Fruit fly (Drosophila melanogaster): ENCODE results near the gene PIG-C.
A peak's percentile ranks its signal among the peaks of the same experiment; 100 is the strongest.

Gene PIG-C

DNA sequence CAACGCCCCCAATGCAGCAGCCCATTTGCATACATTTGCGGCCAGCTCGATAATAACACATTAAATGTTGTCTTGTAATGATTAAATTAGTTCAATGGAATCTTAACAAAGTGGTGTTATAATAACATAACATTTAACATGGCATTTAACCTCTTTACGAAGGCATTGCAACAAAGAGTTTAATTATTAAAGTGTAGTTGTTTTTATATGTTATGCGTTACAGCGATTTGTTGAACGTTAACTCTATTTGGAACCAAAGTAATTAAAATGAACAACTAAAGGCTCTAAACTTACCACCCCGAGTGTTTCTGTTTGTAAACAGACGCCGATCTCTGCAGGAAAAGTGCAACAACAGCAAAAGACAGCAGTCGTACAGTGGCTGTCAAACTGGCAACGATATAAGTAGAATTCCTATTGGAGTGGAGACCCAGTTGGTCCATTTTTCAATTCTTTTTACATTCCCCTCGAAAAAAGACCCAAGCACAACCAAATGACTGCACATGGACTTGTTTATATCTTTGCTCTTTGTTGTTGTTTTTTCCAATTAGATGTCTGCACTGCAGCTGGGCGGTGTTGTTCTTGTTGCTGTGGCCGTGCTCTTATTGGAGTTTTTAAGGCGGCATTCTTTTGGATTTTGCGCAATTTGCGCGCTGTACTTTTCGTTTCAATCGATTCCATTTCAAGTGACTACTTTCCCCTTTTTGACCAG, 20.0 kb upstream of the PIG-C start:
- TF ChIP-seq fd96Ca (GFP tag; IDR thresholded peaks at IDR 0.05) (peak; percentile 39; the same call in 2 of the 3 replicates), CG4496 (GFP tag; IDR thresholded peaks at IDR 0.05) (peak; percentile 33; the same call in 1 of the 3 replicates), CG12605 (GFP tag; IDR thresholded peaks at IDR 0.05) (peak; percentile 66), Snoo (tag; optimal IDR thresholded peaks at IDR 0.05) (no peak), CG13204 (GFP tag; optimal IDR thresholded peaks at IDR 0.05) (no peak), CG34367 (tag; optimal IDR thresholded peaks at IDR 0.05) (peak; percentile 11), CG32121 (GFP tag; IDR thresholded peaks at IDR 0.05) (peak; percentile 55), CG17806 (tag; optimal IDR thresholded peaks at IDR 0.05) (peak; percentile 78), CG8159 (tag; optimal IDR thresholded peaks at IDR 0.05) (peak; percentile 83), Pif1B (GFP tag; optimal IDR thresholded peaks at IDR 0.05) (peak; percentile 17), CG15710 (tag; optimal IDR thresholded peaks at IDR 0.05) (peak; percentile 65), CG9948 (tag; optimal IDR thresholded peaks at IDR 0.05) (peak; percentile 63), Pif1A (GFP tag; optimal IDR thresholded peaks at IDR 0.05) (peak; percentile 55), D1 (tag; optimal IDR thresholded peaks at IDR 0.05) (no peak), CG8301 (tag; optimal IDR thresholded peaks at IDR 0.05) (peak; percentile 83), gl (tag; optimal IDR thresholded peaks at IDR 0.05) (peak; percentile 53), Ets98B (GFP tag; IDR thresholded peaks at IDR 0.05) (peak; percentile 47), EcR (GFP tag; optimal IDR thresholded peaks at IDR 0.05) (no peak), CG14655 (GFP tag; optimal IDR thresholded peaks at IDR 0.05) (peak; percentile 89), rn (GFP tag; IDR thresholded peaks at IDR 0.05) (no peak)

DNA sequence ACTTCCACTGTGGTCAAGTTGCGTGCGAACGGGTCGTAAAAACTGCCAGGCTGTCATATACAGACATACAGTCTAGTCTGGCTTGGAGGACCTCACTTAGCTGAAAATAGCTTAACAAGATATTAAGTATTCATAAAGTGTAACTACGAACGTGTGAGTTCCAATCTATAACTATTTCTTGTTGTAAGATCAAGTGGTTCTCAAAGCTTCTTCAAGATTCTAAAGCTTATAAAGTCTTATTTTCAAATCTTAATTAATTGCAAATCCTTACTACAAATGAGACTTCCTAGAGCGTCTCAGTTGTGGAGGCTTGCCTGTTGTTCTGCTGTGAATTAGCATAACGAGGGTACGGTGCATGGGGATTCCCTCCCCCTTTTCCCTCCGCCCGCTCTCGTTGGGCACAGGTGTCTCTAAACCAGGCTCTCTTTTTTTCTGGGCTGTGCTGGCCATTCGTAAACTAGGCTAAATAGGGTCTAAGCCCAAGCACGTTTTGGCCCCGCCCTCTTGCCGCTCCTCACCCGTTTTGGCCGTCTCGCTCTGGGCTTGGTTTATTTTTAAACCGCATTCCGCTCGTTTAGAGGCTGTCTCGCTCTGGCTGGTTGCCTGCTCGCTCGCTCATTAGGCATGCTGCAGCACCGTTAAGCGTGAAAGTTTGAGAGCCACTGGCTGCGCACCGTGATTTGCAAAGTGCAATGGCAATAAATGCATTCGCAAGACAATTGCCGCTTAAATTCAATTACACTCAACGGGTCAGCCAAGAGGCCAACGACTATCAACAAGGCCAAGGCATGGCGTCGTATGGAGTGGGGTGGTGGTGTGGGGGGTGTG, 19.2 kb upstream of the PIG-C start:
- TF ChIP-seq CG8301 (tag; optimal IDR thresholded peaks at IDR 0.05) (peak; percentile 27), CG32121 (GFP tag; IDR thresholded peaks at IDR 0.05) (no peak), CG4496 (GFP tag; IDR thresholded peaks at IDR 0.05) (no peak; the same call in 2 of the 3 replicates), EcR (GFP tag; optimal IDR thresholded peaks at IDR 0.05) (peak; percentile 70), CG15710 (tag; optimal IDR thresholded peaks at IDR 0.05) (peak; percentile 70), fd96Ca (GFP tag; IDR thresholded peaks at IDR 0.05) (no peak), CG9948 (tag; optimal IDR thresholded peaks at IDR 0.05) (peak; percentile 55), rn (GFP tag; IDR thresholded peaks at IDR 0.05) (no peak), CG8159 (tag; optimal IDR thresholded peaks at IDR 0.05) (peak; percentile 62), CG17806 (tag; optimal IDR thresholded peaks at IDR 0.05) (peak; percentile 43), CG13204 (GFP tag; optimal IDR thresholded peaks at IDR 0.05) (peak; percentile 35), CG14655 (GFP tag; optimal IDR thresholded peaks at IDR 0.05) (no peak), Ets98B (GFP tag; IDR thresholded peaks at IDR 0.05) (no peak), CG34367 (tag; optimal IDR thresholded peaks at IDR 0.05) (peak; percentile 31), CG10348 (GFP tag; IDR thresholded peaks at IDR 0.05) (no peak), Snoo (tag; optimal IDR thresholded peaks at IDR 0.05) (no peak), gl (tag; optimal IDR thresholded peaks at IDR 0.05) (no peak), Pif1A (GFP tag; optimal IDR thresholded peaks at IDR 0.05) (no peak), CG12605 (GFP tag; IDR thresholded peaks at IDR 0.05) (no peak), D1 (tag; optimal IDR thresholded peaks at IDR 0.05) (no peak), Pif1B (GFP tag; optimal IDR thresholded peaks at IDR 0.05) (no peak)

DNA sequence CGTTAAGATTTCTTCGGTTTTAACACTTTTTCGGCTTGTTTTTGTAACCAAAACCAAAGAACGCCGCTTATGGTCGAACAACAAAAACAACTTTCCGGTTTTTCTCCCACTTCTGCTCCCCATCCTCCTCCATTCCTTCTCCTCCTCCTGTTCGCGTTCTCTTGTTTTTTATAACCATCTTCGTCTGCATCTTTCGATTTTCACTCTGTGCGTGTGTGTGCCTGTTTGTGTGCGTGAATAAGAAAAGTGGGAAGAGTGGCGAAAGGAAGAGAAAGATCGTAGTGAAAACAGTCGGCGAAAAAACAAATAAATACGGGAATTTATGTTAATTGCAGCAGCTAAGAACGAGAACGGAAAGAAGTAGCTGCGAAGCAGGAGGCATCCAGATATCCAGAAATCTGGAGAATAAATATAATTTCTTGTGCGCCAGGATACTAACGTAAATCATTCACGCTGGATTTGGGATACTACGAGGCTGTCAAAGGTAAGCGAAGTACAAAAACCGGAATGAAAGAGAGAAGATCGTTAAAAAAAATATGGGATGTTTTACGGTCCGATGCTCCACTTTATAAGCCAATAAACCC, 18.4 kb upstream of the PIG-C start:
- TF ChIP-seq rn (GFP tag; IDR thresholded peaks at IDR 0.05) = no peak
- TF ChIP-seq Pif1A (GFP tag; optimal IDR thresholded peaks at IDR 0.05) = no peak
- no peak for TF ChIP-seq fd96Ca (GFP tag; IDR thresholded peaks at IDR 0.05)
- TF ChIP-seq EcR (GFP tag; optimal IDR thresholded peaks at IDR 0.05) = peak; percentile 17
- no peak for TF ChIP-seq CG17806 (tag; optimal IDR thresholded peaks at IDR 0.05)

- TF ChIP-seq CG15710 (tag; optimal IDR thresholded peaks at IDR 0.05) (peak; percentile 48), gl (tag; optimal IDR thresholded peaks at IDR 0.05) (peak; percentile 64), Ets98B (GFP tag; IDR thresholded peaks at IDR 0.05) (peak; percentile 55; the same call in 1 of the 2 replicates), D1 (tag; optimal IDR thresholded peaks at IDR 0.05) (no peak), EcR (GFP tag; optimal IDR thresholded peaks at IDR 0.05) (no peak), CG34367 (tag; optimal IDR thresholded peaks at IDR 0.05) (no peak), Pif1A (GFP tag; optimal IDR thresholded peaks at IDR 0.05) (no peak), CG32121 (GFP tag; IDR thresholded peaks at IDR 0.05) (peak; percentile 32; the same call in 1 of the 2 replicates), Snoo (tag; optimal IDR thresholded peaks at IDR 0.05) (no peak), CG8159 (tag; optimal IDR thresholded peaks at IDR 0.05) (no peak), CG10348 (GFP tag; IDR thresholded peaks at IDR 0.05) (no peak), CG8301 (tag; optimal IDR thresholded peaks at IDR 0.05) (no peak), CG4496 (GFP tag; IDR thresholded peaks at IDR 0.05) (peak; percentile 69), CG9948 (tag; optimal IDR thresholded peaks at IDR 0.05) (peak; percentile 17), rn (GFP tag; IDR thresholded peaks at IDR 0.05) (peak; percentile 38; the same call in 1 of the 2 replicates), CG17806 (tag; optimal IDR thresholded peaks at IDR 0.05) (peak; percentile 32), CG12605 (GFP tag; IDR thresholded peaks at IDR 0.05) (peak; percentile 82), fd96Ca (GFP tag; IDR thresholded peaks at IDR 0.05) (peak; percentile 33; the same call in 1 of the 3 replicates), CG14655 (GFP tag; optimal IDR thresholded peaks at IDR 0.05) (no peak), Pif1B (GFP tag; optimal IDR thresholded peaks at IDR 0.05) (no peak)
Observed at dm6 chr3L:3336368-3337164, 17.5 kb upstream of the PIG-C start, which contains the start of the genes Drsl6 and kst. Gene Drsl6 (minus strand): TSS chr3L:3336418. Gene kst (plus strand): TSS chr3L:3336860.

All from whole organism, pupa.